Worm (Caenorhabditis elegans) whole organism, mixed stage, embryonic: Measurements from ENCODE around the gene nspg-4.

Experiments
- M03D4.4 ChIP-seq: sonication (generic microtip); optimal IDR thresholded peaks from 2 replicates; lab custom pipeline; 2017; ENCODE audit warnings: mild to moderate bottlenecking, missing genetic modification characterization, missing compliant biosample characterization
- bed-3 ChIP-seq: fragments of 200-800 bp; sonication (Bioruptor generic); optimal IDR thresholded peaks from 3 replicates; lab custom pipeline; 2018; ENCODE audit warnings: mild to moderate bottlenecking, missing genetic modification characterization, moderate library complexity, missing compliant biosample characterization
- blmp-1 ChIP-seq: fragments of 150-350 bp; optimal IDR thresholded peaks from 2 replicates; lab custom pipeline; 2014; ENCODE audit warnings: missing biosample characterization, missing genetic modification characterization
- ceh-43 ChIP-seq: fragments of 200-800 bp; sonication (Bioruptor generic); optimal IDR thresholded peaks from 2 replicates; lab custom pipeline; 2018; ENCODE audit warnings: mild to moderate bottlenecking, missing genetic modification characterization, moderate library complexity, missing compliant biosample characterization
- ceh-83 ChIP-seq: fragments of 200-800 bp; sonication (Bioruptor generic); optimal IDR thresholded peaks from 2 replicates; lab custom pipeline; 2018; ENCODE audit warnings: mild to moderate bottlenecking, missing genetic modification characterization, missing compliant biosample characterization
- ces-1 ChIP-seq: fragments of 150-350 bp; optimal IDR thresholded peaks from 2 replicates; lab custom pipeline; 2014; ENCODE audit warnings: missing biosample characterization, missing genetic modification reagents, missing genetic modification characterization
- cnd-1 ChIP-seq: fragments of 200-800 bp; sonication (Bioruptor generic); optimal IDR thresholded peaks from 2 replicates; lab custom pipeline; 2018; ENCODE audit warnings: mild to moderate bottlenecking, missing genetic modification characterization, missing compliant biosample characterization
- drap-1 ChIP-seq: fragments of 200-800 bp; sonication (Bioruptor generic); optimal IDR thresholded peaks from 3 replicates; lab custom pipeline; 2018; ENCODE audit warnings: mild to moderate bottlenecking, missing genetic modification characterization, missing compliant biosample characterization
- elt-1 ChIP-seq: sonication (generic microtip); optimal IDR thresholded peaks from 2 replicates; lab custom pipeline; 2017; ENCODE audit warnings: missing genetic modification characterization, mild to moderate bottlenecking, missing compliant biosample characterization, antibody characterized with exemption, moderate library complexity, borderline replicate concordance; ENCODE audit not compliant: insufficient read depth
- elt-3 ChIP-seq: fragments of 150-350 bp; optimal IDR thresholded peaks from 2 replicates; lab custom pipeline; 2014; ENCODE audit warnings: missing biosample characterization, missing genetic modification characterization
- flh-1 ChIP-seq: fragments of 200-800 bp; sonication (Bioruptor generic); optimal IDR thresholded peaks from 2 replicates; lab custom pipeline; 2018; ENCODE audit warnings: mild to moderate bottlenecking, missing genetic modification characterization, moderate library complexity, missing compliant biosample characterization
- ham-2 ChIP-seq: fragments of 200-800 bp; sonication (Bioruptor generic); optimal IDR thresholded peaks from 2 replicates; lab custom pipeline; 2018; ENCODE audit warnings: mild to moderate bottlenecking, missing genetic modification characterization, missing compliant biosample characterization
- hlh-1 ChIP-seq: fragments of 150-350 bp; optimal IDR thresholded peaks from 2 replicates; lab custom pipeline; 2014; ENCODE audit warnings: missing biosample characterization, missing genetic modification reagents, missing genetic modification characterization
- lin-32 ChIP-seq: fragments of 200-800 bp; sonication (Bioruptor generic); optimal IDR thresholded peaks from 2 replicates; lab custom pipeline; 2018; ENCODE audit warnings: mild to moderate bottlenecking, missing genetic modification characterization, missing compliant biosample characterization
- lsy-2 ChIP-seq: fragments of 150-350 bp; optimal IDR thresholded peaks from 2 replicates; lab custom pipeline; 2014; ENCODE audit warnings: missing biosample characterization, missing genetic modification characterization
- mab-5 ChIP-seq: fragments of 150-350 bp; optimal IDR thresholded peaks from 2 replicates; lab custom pipeline; 2014; ENCODE audit warnings: missing biosample characterization, missing genetic modification characterization
- mep-1 ChIP-seq: fragments of 150-350 bp; optimal IDR thresholded peaks from 2 replicates; lab custom pipeline; 2017; ENCODE audit warnings: missing biosample characterization, missing genetic modification reagents, missing genetic modification characterization, inconsistent platforms
- mls-2 ChIP-seq: sonication (generic microtip); optimal IDR thresholded peaks from 2 replicates; lab custom pipeline; 2016; ENCODE audit warnings: mild to moderate bottlenecking, missing genetic modification characterization, moderate library complexity, missing compliant biosample characterization
- nhr-12 ChIP-seq: fragments of 150-350 bp; optimal IDR thresholded peaks from 2 replicates; lab custom pipeline; 2014; ENCODE audit warnings: missing biosample characterization, missing genetic modification characterization
- nhr-2 ChIP-seq: fragments of 150-350 bp; optimal IDR thresholded peaks from 2 replicates; lab custom pipeline; 2014; ENCODE audit warnings: missing biosample characterization, missing genetic modification characterization
- nhr-237 ChIP-seq: fragments of 150-350 bp; optimal IDR thresholded peaks from 2 replicates; lab custom pipeline; 2014; ENCODE audit warnings: missing biosample characterization, missing genetic modification characterization
- nhr-76 ChIP-seq: sonication (generic microtip); optimal IDR thresholded peaks from 2 replicates; lab custom pipeline; 2017; ENCODE audit warnings: missing biosample characterization, missing genetic modification characterization
- pha-4 ChIP-seq: fragments of 150-350 bp; optimal IDR thresholded peaks from 2 replicates; lab custom pipeline; 2018; ENCODE audit warnings: missing biosample characterization, missing genetic modification reagents, missing genetic modification characterization
- sem-2 ChIP-seq: fragments of 200-800 bp; sonication (Bioruptor generic); optimal IDR thresholded peaks from 2 replicates; lab custom pipeline; 2018; ENCODE audit warnings: mild to moderate bottlenecking, missing genetic modification characterization, missing compliant biosample characterization
- snpc-4 ChIP-seq: fragments of 150-350 bp; optimal IDR thresholded peaks from 2 replicates; lab custom pipeline; 2014; ENCODE audit warnings: missing biosample characterization, missing genetic modification characterization
- sptf-1 ChIP-seq: sonication (generic microtip); optimal IDR thresholded peaks from 2 replicates; lab custom pipeline; 2017; ENCODE audit warnings: mild to moderate bottlenecking, missing genetic modification characterization, moderate library complexity, missing compliant biosample characterization
- tbx-8 ChIP-seq: fragments of 200-800 bp; sonication (Bioruptor generic); optimal IDR thresholded peaks from 2 replicates; lab custom pipeline; 2018; ENCODE audit warnings: mild to moderate bottlenecking, missing genetic modification characterization, moderate library complexity, missing compliant biosample characterization
- unc-120 ChIP-seq: sonication (generic microtip); optimal IDR thresholded peaks from 2 replicates; lab custom pipeline; 2017; ENCODE audit warnings: missing genetic modification characterization, missing compliant biosample characterization; ENCODE audit not compliant: poor library complexity, severe bottlenecking
- unc-39 ChIP-seq: fragments of 150-350 bp; optimal IDR thresholded peaks from 2 replicates; lab custom pipeline; 2014; ENCODE audit warnings: missing biosample characterization, missing genetic modification characterization
- unc-62 ChIP-seq: fragments of 150-350 bp; optimal IDR thresholded peaks from 2 replicates; lab custom pipeline; 2014; ENCODE audit warnings: missing biosample characterization, missing genetic modification reagents, missing genetic modification characterization
- zip-8 ChIP-seq: fragments of 150-350 bp; optimal IDR thresholded peaks from 2 replicates; lab custom pipeline; 2014; ENCODE audit warnings: missing biosample characterization, missing genetic modification characterization
- ztf-11 ChIP-seq: fragments of 150-350 bp; optimal IDR thresholded peaks from 2 replicates; lab custom pipeline; 2014; ENCODE audit warnings: missing biosample characterization, missing genetic modification characterization

nspg-4 gene

DNA sequence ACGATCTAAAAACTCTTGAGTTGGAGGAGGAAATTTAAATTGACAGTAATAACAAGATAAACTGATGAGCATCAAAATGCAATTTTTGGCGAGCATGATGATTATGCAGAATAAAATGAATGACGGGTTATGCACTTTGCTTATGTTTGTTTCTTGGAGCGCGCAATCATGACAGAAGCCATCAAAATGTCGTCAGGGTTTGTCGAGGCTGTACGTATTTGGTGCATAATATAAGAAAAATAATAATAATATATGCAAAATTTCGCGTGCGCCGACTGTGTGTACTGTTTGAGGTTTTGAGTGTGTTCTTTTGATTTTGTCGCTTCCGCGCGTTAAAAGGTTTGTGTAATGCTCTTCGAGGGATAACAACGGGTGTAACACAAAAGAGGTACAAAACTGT, at the start of gene nspg-4:
TSS of gene nspg-4 (minus strand) at position 101 of the 400 bp plus-strand sequence.
- TF ChIP-seq elt-3 (tag; lab: Kevin White, UChicago) (no peak), ztf-11 (tag; lab: Kevin White, UChicago) (no peak), snpc-4 (tag; lab: Kevin White, UChicago) (no peak), cnd-1 (tag; lab: Kevin White, UChicago) (no peak), zip-8 (tag; lab: Kevin White, UChicago) (no peak), drap-1 (GFP tag; lab: Kevin White, UChicago) (no peak), ceh-43 (GFP tag; lab: Kevin White, UChicago) (no peak), blmp-1 (tag; lab: Kevin White, UChicago) (no peak), unc-39 (no peak), mls-2 (tag; lab: Kevin White, UChicago) (no peak)

ce11 chrX:3399917-3400316, 49.7 kb upstream of the nspg-4 start, which contains the start of gene cht-1:
Gene cht-1, minus strand, starts transcription at chrX:3400017.
- TF ChIP-seq nhr-76 (tag; lab: Kevin White, UChicago) (no peak), M03D4.4 (tag; lab: Kevin White, UChicago) (no peak), unc-62 (GFP tag; lab: Kevin White, UChicago) (no peak), nhr-2 (tag; lab: Kevin White, UChicago) (no peak), mab-5 (tag; lab: Kevin White, UChicago) (no peak), lin-32 (GFP tag; lab: Kevin White, UChicago) (no peak), pha-4 (tag; lab: Kevin White, UChicago) (no peak), flh-1 (no peak), tbx-8 (GFP tag; lab: Kevin White, UChicago) (no peak), ham-2 (GFP tag; lab: Kevin White, UChicago) (no peak), mep-1 (no peak), elt-1 (tag; lab: Kevin White, UChicago) (no peak), mls-2 (tag; lab: Kevin White, UChicago) (no peak), bed-3 (GFP tag; lab: Kevin White, UChicago) (no peak), ces-1 (GFP tag; lab: Kevin White, UChicago) (no peak), hlh-1 (tag; lab: Kevin White, UChicago) (no peak), ceh-83 (GFP tag; lab: Kevin White, UChicago) (no peak)

ce11 chrX:3396735-3397134, 46.5 kb upstream of the nspg-4 start:
- TF ChIP-seq nhr-12 (tag; lab: Kevin White, UChicago) = no peak
- TF ChIP-seq nhr-237 (tag; lab: Kevin White, UChicago) = no peak
- peak; percentile 83 for TF ChIP-seq elt-1 (tag; lab: Kevin White, UChicago)
- no peak for TF ChIP-seq hlh-1 (tag; lab: Kevin White, UChicago)
- TF ChIP-seq ces-1 (GFP tag; lab: Kevin White, UChicago) = no peak
- TF ChIP-seq ham-2 (GFP tag; lab: Kevin White, UChicago) = no peak

DNA sequence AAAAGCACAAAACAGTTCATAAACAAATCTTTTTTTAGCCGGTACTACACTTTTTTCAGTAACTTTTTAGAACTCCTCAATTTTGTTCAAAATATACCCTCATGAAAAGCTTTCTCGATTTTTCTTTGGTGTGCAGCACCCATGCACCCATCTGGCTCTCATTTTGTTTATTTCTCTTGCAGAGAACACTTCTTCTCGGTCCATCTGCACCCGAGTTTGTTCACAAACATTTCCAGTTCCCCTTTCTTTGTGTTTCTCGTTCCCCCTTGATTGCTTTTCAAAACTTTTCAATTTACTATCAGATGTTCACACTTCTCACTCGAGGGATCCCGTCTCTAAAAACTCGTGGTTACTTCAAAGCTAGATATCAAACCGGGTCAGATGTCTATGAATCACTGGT, 43.4 kb upstream of the nspg-4 start, which contains the start of gene slcf-2:
TSS of gene slcf-2 (plus strand) at position 301 of the 400 bp plus-strand sequence.
- TF ChIP-seq lsy-2 (no peak), ceh-83 (GFP tag; lab: Kevin White, UChicago) (no peak), unc-120 (no peak), zip-8 (tag; lab: Kevin White, UChicago) (no peak), blmp-1 (tag; lab: Kevin White, UChicago) (no peak), flh-1 (no peak), unc-62 (GFP tag; lab: Kevin White, UChicago) (no peak), bed-3 (GFP tag; lab: Kevin White, UChicago) (no peak), ham-2 (GFP tag; lab: Kevin White, UChicago) (no peak), M03D4.4 (tag; lab: Kevin White, UChicago) (no peak), mls-2 (tag; lab: Kevin White, UChicago) (no peak), cnd-1 (tag; lab: Kevin White, UChicago) (no peak), sptf-1 (tag; lab: Kevin White, UChicago) (no peak), elt-3 (tag; lab: Kevin White, UChicago) (no peak)

DNA sequence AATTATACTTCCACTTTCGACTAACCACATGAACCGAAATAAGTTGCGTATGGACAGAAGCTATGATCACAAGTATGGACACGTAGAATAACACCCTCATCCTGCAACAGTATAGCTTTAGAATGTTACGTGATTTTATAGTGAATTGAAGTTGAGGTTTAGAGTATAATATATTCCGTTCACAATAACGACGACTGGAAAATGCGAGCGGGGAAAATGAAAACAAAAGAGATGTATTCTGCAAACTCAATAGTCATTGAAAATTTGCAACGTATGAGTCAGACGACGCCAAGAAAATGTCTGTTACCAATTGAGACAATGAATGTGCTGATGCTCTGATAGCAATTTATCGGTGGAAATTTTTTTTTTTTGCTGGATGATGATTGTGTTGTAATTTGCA, 35.2 kb upstream of the nspg-4 start, which contains the start of gene acp-1:
TSS of gene acp-1 (minus strand) at position 101 of the 400 bp plus-strand sequence.
- no peak for TF ChIP-seq nhr-237 (tag; lab: Kevin White, UChicago)
- no peak for TF ChIP-seq sem-2
- TF ChIP-seq ham-2 (GFP tag; lab: Kevin White, UChicago) = no peak
- no peak for TF ChIP-seq blmp-1 (tag; lab: Kevin White, UChicago)
- TF ChIP-seq unc-39 = no peak
- TF ChIP-seq mep-1 = no peak
- no peak for TF ChIP-seq flh-1
- TF ChIP-seq nhr-12 (tag; lab: Kevin White, UChicago) = no peak
